Worm (Caenorhabditis elegans): ENCODE data around the gene C01G5.4.

Gene C01G5.4

DNA sequence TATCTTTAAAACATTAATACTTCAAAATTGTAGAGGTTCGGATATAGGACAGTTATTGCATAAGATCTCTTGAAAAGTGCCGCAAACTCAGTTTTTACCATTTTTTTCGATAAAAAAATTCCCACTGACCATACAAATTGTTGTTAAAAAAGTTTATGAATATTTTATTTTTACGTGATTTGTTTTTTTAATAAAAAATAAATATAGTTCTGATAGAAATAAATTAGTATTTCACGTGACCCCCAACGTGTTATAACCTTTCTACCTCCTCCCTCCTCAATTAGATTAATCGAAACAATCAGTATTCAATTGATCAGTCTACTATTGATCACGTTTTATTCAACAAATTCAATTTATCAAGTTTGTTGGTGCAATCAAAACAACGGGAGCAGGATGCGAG lies at the start of gene C01G5.4:
Gene C01G5.4, plus strand, starts transcription at position 301 of the 400 bp plus-strand sequence.
- no peak for TF ChIP-seq unc-130 (GFP tag; optimal IDR thresholded peaks at IDR 0.05)
- no peak for TF ChIP-seq snpc-1.1 (tag; optimal IDR thresholded peaks at IDR 0.05; ENCODE audit: insufficient read depth)
- no peak for TF ChIP-seq sptf-2 (GFP tag; optimal IDR thresholded peaks at IDR 0.05)
- no peak for TF ChIP-seq T26A5.8 (tag; optimal IDR thresholded peaks at IDR 0.05)
- TF ChIP-seq F22D6.2 (tag; optimal IDR thresholded peaks at IDR 0.05): no peak

DNA sequence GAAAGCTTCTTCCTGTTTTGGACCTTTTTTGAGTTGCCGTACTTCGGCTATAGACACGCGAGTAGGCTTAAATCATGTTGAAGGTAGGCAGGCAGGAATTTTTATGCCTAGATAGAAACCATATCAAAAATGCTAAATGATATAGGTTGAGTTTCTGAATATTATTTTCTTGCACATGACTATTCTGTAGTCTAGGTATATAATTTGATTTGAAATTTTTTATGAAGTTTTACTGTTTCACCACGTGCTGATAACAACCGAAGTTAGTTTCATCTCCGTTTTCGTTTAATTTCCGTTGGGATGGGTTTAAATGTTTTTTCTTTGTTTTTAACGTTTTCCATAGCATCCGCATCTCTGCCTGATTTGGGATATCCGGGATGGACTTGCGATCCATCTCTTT lies 44.5 kb upstream of the C01G5.4 start, which contains the start of gene Y73B6BL.37:
Gene Y73B6BL.37, plus strand, starts transcription at position 301 of the 400 bp plus-strand sequence.
- no peak for TF ChIP-seq ZK185.1 (tag; optimal IDR thresholded peaks at IDR 0.05; ENCODE audit: poor library complexity, severe bottlenecking)
- no peak for TF ChIP-seq hlh-12 (tag; optimal IDR thresholded peaks at IDR 0.05)
- no peak for TF ChIP-seq chd-7 (tag; optimal IDR thresholded peaks at IDR 0.05)
- no peak for TF ChIP-seq tbx-9 (tag; optimal IDR thresholded peaks at IDR 0.05; ENCODE audit: borderline replicate concordance)
- TF ChIP-seq hrde-1 (tag; optimal IDR thresholded peaks at IDR 0.05; ENCODE audit: borderline replicate concordance): no peak
- TF ChIP-seq hlh-26 (GFP tag; conservative IDR thresholded peaks at IDR 0.05): no peak
- TF ChIP-seq ccch-3 (GFP tag; optimal IDR thresholded peaks at IDR 0.05): no peak
- no peak for TF ChIP-seq aptf-2 (GFP tag; conservative IDR thresholded peaks at IDR 0.05)
- TF ChIP-seq lin-40 (tag; optimal IDR thresholded peaks at IDR 0.05): no peak
- TF ChIP-seq mes-4 (tag; optimal IDR thresholded peaks at IDR 0.05): no peak
- TF ChIP-seq ztf-28 (GFP tag; IDR thresholded peaks at IDR 0.05): no peak
- no peak for TF ChIP-seq lin-35 (GFP tag; optimal IDR thresholded peaks at IDR 0.05)
- no peak for TF ChIP-seq snpc-3.4 (tag; optimal IDR thresholded peaks at IDR 0.05)
- TF ChIP-seq repo-1 (tag; optimal IDR thresholded peaks at IDR 0.05): no peak
- no peak for TF ChIP-seq ztf-18 (tag; optimal IDR thresholded peaks at IDR 0.05)
- TF ChIP-seq K11D2.4 (GFP tag; IDR thresholded peaks at IDR 0.05): no peak
- no peak for TF ChIP-seq T26A5.8 (tag; optimal IDR thresholded peaks at IDR 0.05)
- TF ChIP-seq nhr-80 (tag; optimal IDR thresholded peaks at IDR 0.05): no peak
- no peak for TF ChIP-seq nhr-120 (GFP tag; IDR thresholded peaks at IDR 0.05)

ce11 chrIV:6491915-6492314 lies 39.6 kb upstream of the C01G5.4 start:
- TF ChIP-seq attf-3 (GFP tag; conservative IDR thresholded peaks at IDR 0.05): no peak
- TF ChIP-seq madf-10 (tag; optimal IDR thresholded peaks at IDR 0.05): no peak
- no peak for TF ChIP-seq gei-17 (GFP tag; optimal IDR thresholded peaks at IDR 0.05)
- no peak for TF ChIP-seq K11D2.4 (GFP tag; IDR thresholded peaks at IDR 0.05)
- TF ChIP-seq hmg-1.2 (GFP tag; IDR thresholded peaks at IDR 0.05): no peak
- no peak for TF ChIP-seq lin-54 (GFP tag; optimal IDR thresholded peaks at IDR 0.05)
- no peak for TF ChIP-seq ceh-79 (tag; optimal IDR thresholded peaks at IDR 0.05)
- TF ChIP-seq atf-7 (tag; optimal IDR thresholded peaks at IDR 0.05): no peak
- TF ChIP-seq aptf-3 (GFP tag; IDR thresholded peaks at IDR 0.05): no peak
- TF ChIP-seq pbrm-1 (GFP tag; IDR thresholded peaks at IDR 0.05): no peak
- TF ChIP-seq attf-5 (GFP tag; optimal IDR thresholded peaks at IDR 0.05): no peak
- no peak for TF ChIP-seq ztf-6 (GFP tag; IDR thresholded peaks at IDR 0.05)
- TF ChIP-seq rcor-1 (GFP tag; IDR thresholded peaks at IDR 0.05): no peak
- TF ChIP-seq ceh-58 (GFP tag; IDR thresholded peaks at IDR 0.05): no peak
- no peak for TF ChIP-seq D2030.7 (GFP tag; IDR thresholded peaks at IDR 0.05)
- TF ChIP-seq T07F8.4 (tag; optimal IDR thresholded peaks at IDR 0.05): no peak
- TF ChIP-seq ets-4 (GFP tag; optimal IDR thresholded peaks at IDR 0.05): no peak
- TF ChIP-seq nfyb-1 (GFP tag; IDR thresholded peaks at IDR 0.05): no peak

Measured in whole organism, young adult.